Fruit fly (Drosophila melanogaster) whole organism, embryonic: Measurements from ENCODE around the gene Blos4.

Experiments used
- CG10431 ChIP-seq: fragments of 200-800 bp; sonication (Bioruptor generic); optimal IDR thresholded peaks from 3 replicates; lab custom pipeline; 2018; ENCODE audit warnings: missing biosample characterization, mild to moderate bottlenecking, missing genetic modification characterization
- CG10654 ChIP-seq: fragments of 200-800 bp; sonication (Bioruptor generic); optimal IDR thresholded peaks from 2 replicates; lab custom pipeline; 2016; ENCODE audit warnings: missing biosample characterization, missing genetic modification characterization
- CG10979 ChIP-seq: fragments of 200-800 bp; sonication (Bioruptor generic); optimal IDR thresholded peaks from 2 replicates; lab custom pipeline; 2018; ENCODE audit warnings: missing biosample characterization, mild to moderate bottlenecking, missing genetic modification characterization, moderate library complexity
- CG11723 ChIP-seq: fragments of 200-800 bp; sonication (Bioruptor generic); optimal IDR thresholded peaks from 2 replicates; lab custom pipeline; 2017; ENCODE audit warnings: missing biosample characterization, mild to moderate bottlenecking, missing genetic modification characterization
- CG12104 ChIP-seq: fragments of 200-800 bp; sonication (Bioruptor generic); optimal IDR thresholded peaks from 3 replicates; lab custom pipeline; 2016; ENCODE audit warnings: missing biosample characterization, missing genetic modification characterization
- CG1233 ChIP-seq: fragments of 200-800 bp; sonication (Bioruptor generic); optimal IDR thresholded peaks from 4 replicates; lab custom pipeline; 2018; ENCODE audit warnings: missing biosample characterization, mild to moderate bottlenecking, missing genetic modification characterization
- CG12391 ChIP-seq: fragments of 200-800 bp; sonication (Bioruptor generic); optimal IDR thresholded peaks from 3 replicates; lab custom pipeline; 2018; ENCODE audit warnings: missing biosample characterization, mild to moderate bottlenecking, missing genetic modification characterization, moderate library complexity
- CG13296 ChIP-seq: fragments of 200-800 bp; sonication (Bioruptor generic); optimal IDR thresholded peaks from 3 replicates; lab custom pipeline; 2018; ENCODE audit warnings: missing biosample characterization, mild to moderate bottlenecking, missing genetic modification characterization
- CG15479 ChIP-seq: fragments of 200-800 bp; sonication (Bioruptor generic); optimal IDR thresholded peaks from 3 replicates; lab custom pipeline; 2019; ENCODE audit warnings: missing biosample characterization, mild to moderate bottlenecking, missing genetic modification characterization, moderate library complexity
- CG18599 ChIP-seq: fragments of 200-800 bp; sonication (Bioruptor generic); optimal IDR thresholded peaks from 3 replicates; lab custom pipeline; 2017; ENCODE audit warnings: missing biosample characterization, missing genetic modification characterization, mild to moderate bottlenecking, moderate library complexity, missing genetic modification reagents
- CG2199 ChIP-seq: fragments of 200-800 bp; sonication (Bioruptor generic); IDR thresholded peaks from 3 replicates; pipeline ENCODE4 v1.3.6; 2022; ENCODE audit warnings: missing biosample characterization, missing genetic modification characterization
- CG31224 ChIP-seq: fragments of 200-800 bp; sonication (Bioruptor generic); IDR thresholded peaks from 2 replicates; pipeline ENCODE4 v1.3.6; 2022; ENCODE audit warnings: missing biosample characterization, missing genetic modification characterization
- CG5953 ChIP-seq: fragments of 200-800 bp; sonication (Bioruptor generic); IDR thresholded peaks from 2 replicates; pipeline ENCODE4 v1.3.6; 2022; ENCODE audit warnings: missing biosample characterization, missing genetic modification characterization
- CG7357 ChIP-seq: fragments of 200-800 bp; sonication (Bioruptor generic); IDR thresholded peaks from 3 replicates; pipeline ENCODE4 v1.3.6; 2022; ENCODE audit warnings: missing biosample characterization, missing genetic modification characterization
- CG7786 ChIP-seq: fragments of 200-800 bp; sonication (Bioruptor generic); optimal IDR thresholded peaks from 2 replicates; lab custom pipeline; 2016; ENCODE audit warnings: missing biosample characterization, missing genetic modification characterization
- CG8388 ChIP-seq: fragments of 200-800 bp; sonication (Bioruptor generic); optimal IDR thresholded peaks from 2 replicates; lab custom pipeline; 2019; ENCODE audit warnings: missing biosample characterization, mild to moderate bottlenecking, missing genetic modification characterization, moderate library complexity
- CG9215 ChIP-seq: fragments of 200-800 bp; sonication (Bioruptor generic); IDR thresholded peaks from 2 replicates; pipeline ENCODE4 v1.3.6; 2022; ENCODE audit warnings: missing biosample characterization, missing genetic modification characterization
- CG9609 ChIP-seq: fragments of 200-800 bp; sonication (Bioruptor generic); optimal IDR thresholded peaks from 3 replicates; lab custom pipeline; 2016; ENCODE audit warnings: missing biosample characterization, missing genetic modification characterization
- CrebB ChIP-seq: fragments of 200-800 bp; sonication (Bioruptor generic); optimal IDR thresholded peaks from 3 replicates; lab custom pipeline; 2018; ENCODE audit warnings: missing biosample characterization, mild to moderate bottlenecking, missing genetic modification characterization
- Dfd ChIP-seq, 2 experiments: fragments of >200 bp; optimal IDR thresholded peaks; 2 replicates each; lab custom pipeline; 2017; ENCODE audit warnings: missing biosample characterization in 2 of 2, missing genetic modification characterization in 2 of 2
- Ets65A ChIP-seq: fragments of 200-800 bp; sonication (Bioruptor generic); peaks from one replicate; lab custom pipeline; 2016; ENCODE audit warnings: missing biosample characterization, missing genetic modification characterization
- Gug ChIP-seq: fragments of 200-800 bp; sonication (Bioruptor generic); IDR thresholded peaks from 4 replicates; pipeline ENCODE4 v1.3.6; 2022; ENCODE audit warnings: missing biosample characterization, missing genetic modification characterization
- Hr3 ChIP-seq: fragments of 200-800 bp; sonication (Bioruptor generic); optimal IDR thresholded peaks from 3 replicates; lab custom pipeline; 2016; ENCODE audit warnings: missing biosample characterization, missing genetic modification characterization
- Lpt ChIP-seq: fragments of >200 bp; optimal IDR thresholded peaks from 2 replicates; lab custom pipeline; 2018; ENCODE audit warnings: missing biosample characterization, missing genetic modification characterization
- NK7.1 ChIP-seq: fragments of 200-800 bp; sonication (Bioruptor generic); optimal IDR thresholded peaks from 3 replicates; lab custom pipeline; 2016; ENCODE audit warnings: missing biosample characterization, missing genetic modification characterization
- Nf-YC ChIP-seq: fragments of 200-800 bp; optimal IDR thresholded peaks from 3 replicates; lab custom pipeline; 2019; ENCODE audit warnings: missing biosample characterization, mild to moderate bottlenecking, missing genetic modification characterization, moderate library complexity
- Oaz ChIP-seq: fragments of 200-800 bp; sonication (Bioruptor generic); IDR thresholded peaks from 2 replicates; pipeline ENCODE4 v1.3.6; 2022; ENCODE audit warnings: missing biosample characterization, missing genetic modification characterization
- Oli ChIP-seq: fragments of 200-800 bp; sonication (Bioruptor generic); optimal IDR thresholded peaks from 2 replicates; lab custom pipeline; 2018; ENCODE audit warnings: missing biosample characterization, mild to moderate bottlenecking, missing genetic modification characterization, moderate library complexity
- Vsx1 ChIP-seq: fragments of 200-800 bp; sonication (Bioruptor generic); optimal IDR thresholded peaks from 2 replicates; lab custom pipeline; 2017; ENCODE audit warnings: missing biosample characterization, mild to moderate bottlenecking, missing genetic modification characterization, missing genetic modification reagents
- YL-1 ChIP-seq: fragments of 200-800 bp; sonication (Bioruptor generic); optimal IDR thresholded peaks from 3 replicates; lab custom pipeline; 2017; ENCODE audit warnings: missing biosample characterization, mild to moderate bottlenecking, missing genetic modification characterization
- bowl ChIP-seq: fragments of 200-800 bp; sonication (Bioruptor generic); IDR thresholded peaks from 2 replicates; pipeline ENCODE4 v1.3.6; 2022; ENCODE audit warnings: missing biosample characterization, missing genetic modification characterization
- chn ChIP-seq: fragments of 200-800 bp; sonication (Bioruptor generic); optimal IDR thresholded peaks from 2 replicates; lab custom pipeline; 2016; ENCODE audit warnings: missing biosample characterization, missing genetic modification characterization
- ci ChIP-seq: fragments of 200-800 bp; sonication (Bioruptor generic); IDR thresholded peaks from 3 replicates; pipeline ENCODE4 v1.3.6; 2022; ENCODE audit warnings: missing biosample characterization, missing genetic modification characterization
- cwo ChIP-seq: fragments of 200-800 bp; sonication (Bioruptor generic); optimal IDR thresholded peaks from 3 replicates; lab custom pipeline; 2017; ENCODE audit warnings: missing biosample characterization, missing genetic modification characterization, mild to moderate bottlenecking, moderate library complexity, missing genetic modification reagents
- dan ChIP-seq: fragments of 200-800 bp; sonication (Bioruptor generic); IDR thresholded peaks from 2 replicates; pipeline ENCODE4 v1.3.6; 2022; ENCODE audit warnings: missing biosample characterization, missing genetic modification characterization
- dmrt99B ChIP-seq: fragments of 200-800 bp; sonication (Bioruptor generic); optimal IDR thresholded peaks from 2 replicates; lab custom pipeline; 2018; ENCODE audit warnings: missing biosample characterization, mild to moderate bottlenecking, missing genetic modification characterization, moderate library complexity
- gro ChIP-seq: fragments of 200-800 bp; sonication (Bioruptor generic); optimal IDR thresholded peaks from 2 replicates; lab custom pipeline; 2016; ENCODE audit warnings: missing biosample characterization, missing genetic modification characterization
- lilli ChIP-seq: fragments of 200-800 bp; sonication (Bioruptor generic); optimal IDR thresholded peaks from 3 replicates; lab custom pipeline; 2016; ENCODE audit warnings: missing biosample characterization, missing genetic modification characterization
- nerfin-2 ChIP-seq: fragments of 200-800 bp; sonication (Bioruptor generic); IDR thresholded peaks from 2 replicates; pipeline ENCODE4 v1.3.6; 2022; ENCODE audit warnings: missing biosample characterization, missing genetic modification characterization; ENCODE audit not compliant: partially characterized antibody
- nmo ChIP-seq: fragments of 200-800 bp; sonication (Bioruptor generic); optimal IDR thresholded peaks from 2 replicates; lab custom pipeline; 2018; ENCODE audit warnings: missing biosample characterization, mild to moderate bottlenecking, missing genetic modification characterization, moderate library complexity
- org-1 ChIP-seq: fragments of 200-800 bp; sonication (Bioruptor generic); optimal IDR thresholded peaks from 2 replicates; lab custom pipeline; 2017; ENCODE audit warnings: missing biosample characterization, missing genetic modification characterization
- otp ChIP-seq: fragments of 200-800 bp; sonication (Bioruptor generic); IDR thresholded peaks from 3 replicates; pipeline ENCODE4, ENCODE4 v1.3.6; 2022; ENCODE audit warnings: missing biosample characterization, missing genetic modification characterization
- pnt ChIP-seq: fragments of 200-800 bp; sonication (Bioruptor generic); optimal IDR thresholded peaks from 3 replicates; lab custom pipeline; 2016; ENCODE audit warnings: missing biosample characterization, missing genetic modification characterization
- pros ChIP-seq: fragments of 200-800 bp; sonication (Bioruptor generic); optimal IDR thresholded peaks from 3 replicates; lab custom pipeline; 2019; ENCODE audit warnings: missing biosample characterization, mild to moderate bottlenecking, missing genetic modification characterization, moderate library complexity
- repo ChIP-seq: fragments of 200-800 bp; sonication (Bioruptor generic); optimal IDR thresholded peaks from 2 replicates; lab custom pipeline; 2016; ENCODE audit warnings: missing biosample characterization, missing genetic modification characterization
- so ChIP-seq: fragments of 200-800 bp; sonication (Bioruptor generic); IDR thresholded peaks from 3 replicates; pipeline ENCODE4 v1.3.6; 2022; ENCODE audit warnings: missing biosample characterization, missing genetic modification characterization
- sr ChIP-seq: fragments of 200-800 bp; sonication (Bioruptor generic); IDR thresholded peaks from 3 replicates; pipeline ENCODE4 v1.3.6; 2022; ENCODE audit warnings: missing biosample characterization, missing genetic modification characterization
- tgo ChIP-seq: fragments of 200-800 bp; sonication (Bioruptor generic); IDR thresholded peaks from 3 replicates; pipeline ENCODE4 v1.3.6; 2022; ENCODE audit warnings: missing biosample characterization, missing genetic modification characterization
- unpg ChIP-seq: fragments of 200-800 bp; sonication (Bioruptor generic); optimal IDR thresholded peaks from 3 replicates; lab custom pipeline; 2018; ENCODE audit warnings: missing biosample characterization, mild to moderate bottlenecking, missing genetic modification characterization, moderate library complexity
- zf30C ChIP-seq: fragments of 200-800 bp; sonication (Bioruptor generic); optimal IDR thresholded peaks from 3 replicates; lab custom pipeline; 2018; ENCODE audit warnings: missing biosample characterization, mild to moderate bottlenecking, missing genetic modification characterization
- zfh2 ChIP-seq: fragments of 200-800 bp; sonication (Bioruptor generic); optimal IDR thresholded peaks from 2 replicates; lab custom pipeline; 2016; ENCODE audit warnings: missing biosample characterization, missing genetic modification characterization

Gene Blos4

DNA sequence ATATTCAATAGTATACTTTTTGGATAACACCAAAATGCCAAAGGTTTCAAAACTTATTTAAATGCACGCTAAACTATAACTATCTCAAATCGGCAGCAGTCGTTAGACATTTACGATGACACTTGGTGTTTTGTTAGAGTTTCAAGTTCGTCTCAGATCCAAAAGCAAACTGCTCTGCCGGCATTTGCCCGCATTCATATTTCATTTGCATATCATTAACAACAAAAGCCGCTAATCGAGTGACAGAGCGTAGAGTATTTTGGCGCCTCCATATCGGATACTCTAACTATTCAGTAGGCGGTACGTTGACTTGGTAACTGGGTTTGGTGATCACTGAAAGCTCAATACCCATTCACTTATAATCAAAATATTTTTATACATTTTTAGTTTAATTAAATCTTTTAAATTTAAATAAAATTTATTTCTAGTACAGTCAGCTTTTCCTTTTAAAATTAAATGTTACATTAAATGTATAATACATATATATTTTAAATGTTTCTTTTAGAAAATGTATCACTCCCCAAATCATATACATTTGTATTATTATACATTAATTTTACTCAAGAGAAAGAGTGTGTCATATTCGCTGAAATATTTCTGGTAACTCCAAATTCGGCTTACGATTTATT lies 14.4 kb downstream of the Blos4 start (continued):
- TF ChIP-seq CG7357 (GFP tag; lab: Robert Waterston, UW) (no peak), NK7.1 (GFP tag; lab: Kevin White, UChicago) (no peak), Hr3 (GFP tag; lab: Kevin White, UChicago) (peak; percentile 18), Dfd (GFP tag; optimal IDR thresholded peaks at IDR 0.05; lab: Kevin White, UChicago) (no peak), Nf-YC (peak; percentile 62), CG15479 (no peak), nerfin-2 (GFP tag; lab: Robert Waterston, UW) (no peak), CG10979 (tag; lab: Kevin White, UChicago) (peak; percentile 49), nmo (GFP tag; lab: Kevin White, UChicago) (peak; percentile 61), CG9215 (no peak), dan (GFP tag; lab: Robert Waterston, UW) (no peak), cwo (peak; percentile 15), CG31224 (GFP tag; lab: Robert Waterston, UW) (no peak), CG2199 (GFP tag; lab: Robert Waterston, UW) (0 out of 3 replicates have a peak, but pooled peaks have one; percentile 36), sr (GFP tag; lab: Robert Waterston, UW) (no peak), Lpt (no peak), Oaz (GFP tag; lab: Robert Waterston, UW) (no peak), CG10431 (GFP tag; lab: Kevin White, UChicago) (no peak), CG10654 (GFP tag; lab: Kevin White, UChicago) (no peak), org-1 (GFP tag; lab: Kevin White, UChicago) (no peak), CG18599 (GFP tag; lab: Kevin White, UChicago) (peak; percentile 16), CG13296 (GFP tag; lab: Kevin White, UChicago) (peak; percentile 39), pnt (no peak), otp (no peak), CG9609 (GFP tag; lab: Kevin White, UChicago) (no peak), chn (no peak), dmrt99B (peak; percentile 72), Ets65A (GFP tag; lab: Kevin White, UChicago) (peak; percentile 34), gro (GFP tag; lab: Kevin White, UChicago) (no peak), zfh2 (GFP tag; lab: Kevin White, UChicago) (no peak), YL-1 (GFP tag; lab: Kevin White, UChicago) (no peak), tgo (GFP tag; lab: Robert Waterston, UW) (peak; percentile 58; the same call in 2 of the 3 replicates), pros (GFP tag; lab: Kevin White, UChicago) (no peak), zf30C (GFP tag; lab: Kevin White, UChicago) (no peak), unpg (GFP tag; lab: Kevin White, UChicago) (peak; percentile 40), bowl (no peak), Oli (peak; percentile 58), CG8388 (GFP tag; lab: Kevin White, UChicago) (peak; percentile 45), CG7786 (GFP tag; lab: Kevin White, UChicago) (no peak), CG11723 (GFP tag; lab: Kevin White, UChicago) (peak; percentile 5), so (no peak), CrebB (tag; lab: Kevin White, UChicago) (no peak), lilli (GFP tag; lab: Kevin White, UChicago) (no peak), CG12104 (GFP tag; lab: Kevin White, UChicago) (no peak), CG5953 (GFP tag; lab: Robert Waterston, UW) (no peak), repo (GFP tag; lab: Kevin White, UChicago) (no peak), Vsx1 (GFP tag; lab: Kevin White, UChicago) (peak; percentile 39), ci (GFP tag; lab: Robert Waterston, UW) (no peak), Gug (GFP tag; lab: Robert Waterston, UW) (no peak), CG1233 (GFP tag; lab: Kevin White, UChicago) (peak; percentile 36), CG12391 (tag; lab: Kevin White, UChicago) (peak; percentile 69)
